Worm (Caenorhabditis elegans): Measurements from ENCODE around the gene dpy-28.

DNA sequence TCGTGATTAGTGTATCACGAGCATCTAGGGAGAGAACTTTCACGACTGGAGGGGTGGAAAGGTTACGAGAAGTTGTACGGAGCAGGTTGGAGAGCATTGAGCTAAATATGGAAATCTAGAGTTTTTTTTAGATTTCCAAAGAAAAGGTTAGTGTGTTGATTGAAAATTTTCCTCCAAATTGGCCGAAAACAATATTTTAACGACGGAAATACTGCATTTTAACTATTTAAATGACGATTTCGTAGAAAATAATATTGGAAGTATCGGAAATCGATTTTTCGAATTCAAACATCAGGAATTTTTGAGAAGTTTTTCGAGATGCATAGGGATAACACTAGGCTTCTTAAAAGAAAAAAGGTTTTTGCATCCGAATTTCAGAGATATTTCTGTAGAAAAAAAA is 4.5 kb upstream of the dpy-28 start, which contains the start of gene K01G5.10:
- TF ChIP-seq ceh-8 (GFP tag; optimal IDR thresholded peaks at IDR 0.05) (no peak), nhr-20 (tag; optimal IDR thresholded peaks at IDR 0.05) (no peak), elt-3 (tag; optimal IDR thresholded peaks at IDR 0.05) (no peak), nhr-76 (tag; optimal IDR thresholded peaks at IDR 0.05) (no peak), lin-13 (GFP tag; optimal IDR thresholded peaks at IDR 0.05) (no peak), zag-1 (tag; optimal IDR thresholded peaks at IDR 0.05) (no peak), blmp-1 (tag; optimal IDR thresholded peaks at IDR 0.05) (no peak), fos-1 (tag; optimal IDR thresholded peaks at IDR 0.05) (no peak)
